Worm (Caenorhabditis elegans) whole organism, young adult: ENCODE results near the gene ZK1058.3.

Experiments
- B0261.1 ChIP-seq: sonication (generic microtip); optimal IDR thresholded peaks from 2 replicates; lab custom pipeline; 2016; ENCODE audit warnings: mild to moderate bottlenecking, missing genetic modification characterization, moderate library complexity, missing compliant biosample characterization
- B0336.3 ChIP-seq: fragments of 200-800 bp; sonication (Bioruptor generic); IDR thresholded peaks from 2 replicates; pipeline ENCODE4 v1.3.6; 2022; ENCODE audit warnings: missing genetic modification characterization, missing compliant biosample characterization
- F10E7.11 ChIP-seq: sonication (generic microtip); optimal IDR thresholded peaks from 2 replicates; lab custom pipeline; 2017; ENCODE audit warnings: mild to moderate bottlenecking, missing genetic modification characterization, moderate library complexity, missing compliant biosample characterization
- F22D6.2 ChIP-seq: sonication (generic microtip); optimal IDR thresholded peaks from 2 replicates; lab custom pipeline; 2016; ENCODE audit warnings: mild to moderate bottlenecking, missing genetic modification characterization, missing compliant biosample characterization
- F39B2.1 ChIP-seq: fragments of 200-800 bp; sonication (Bioruptor generic); IDR thresholded peaks from 2 replicates; pipeline ENCODE4 v1.3.6; 2022; ENCODE audit warnings: missing genetic modification reagents, missing genetic modification characterization, missing compliant biosample characterization
- F57C9.4 ChIP-seq: sonication (generic microtip); optimal IDR thresholded peaks from 2 replicates; lab custom pipeline; 2017; ENCODE audit warnings: mild to moderate bottlenecking, missing genetic modification characterization, missing compliant biosample characterization
- T26A5.8 ChIP-seq: sonication (generic microtip); optimal IDR thresholded peaks from 2 replicates; lab custom pipeline; 2016; ENCODE audit warnings: missing genetic modification characterization, missing compliant biosample characterization
- Y56A3A.18 ChIP-seq: fragments of 200-800 bp; sonication (Bioruptor generic); IDR thresholded peaks from 2 replicates; pipeline ENCODE4 v1.3.6; 2022; ENCODE audit warnings: missing genetic modification reagents, missing genetic modification characterization, missing compliant biosample characterization
- Y95B8A.8 ChIP-seq: fragments of 200-800 bp; sonication (Bioruptor generic); IDR thresholded peaks from 2 replicates; pipeline ENCODE4 v1.3.6; 2022; ENCODE audit warnings: missing genetic modification reagents, missing genetic modification characterization, missing compliant biosample characterization
- ama-1 ChIP-seq, 3 experiments: fragments of 150-350 bp in 1 of 3; sonication (generic microtip) in 2 of 3; optimal IDR thresholded peaks; 2 replicates each; lab custom pipeline; 2014 to 2018; ENCODE audit warnings: missing biosample characterization in 2 of 3, missing genetic modification characterization in 2 of 3, missing genetic modification reagents in 2 of 3
- attf-3 ChIP-seq: fragments of 200-800 bp; sonication (Bioruptor generic); conservative IDR thresholded peaks from 2 replicates; pipeline ENCODE4 v1.3.6; 2022; ENCODE audit warnings: missing genetic modification reagents, missing genetic modification characterization, missing compliant biosample characterization
- cebp-2 ChIP-seq: fragments of 200-800 bp; sonication (Bioruptor generic); IDR thresholded peaks from 2 replicates; pipeline ENCODE4 v1.3.6; 2022; ENCODE audit warnings: missing genetic modification characterization, missing compliant biosample characterization
- ceh-27 ChIP-seq: fragments of 200-800 bp; sonication (Bioruptor generic); optimal IDR thresholded peaks from 2 replicates; lab custom pipeline; 2018; ENCODE audit warnings: mild to moderate bottlenecking, missing genetic modification characterization, moderate library complexity, missing compliant biosample characterization
- ceh-79 ChIP-seq: sonication (generic microtip); optimal IDR thresholded peaks from 2 replicates; lab custom pipeline; 2017; ENCODE audit warnings: mild to moderate bottlenecking, missing genetic modification characterization, missing compliant biosample characterization
- dox-1 ChIP-seq: fragments of 200-800 bp; sonication (Bioruptor generic); IDR thresholded peaks from 2 replicates; pipeline ENCODE4 v1.3.6; 2022; ENCODE audit warnings: missing genetic modification reagents, missing genetic modification characterization, missing compliant biosample characterization
- hlh-12 ChIP-seq: sonication (generic microtip); optimal IDR thresholded peaks from 2 replicates; lab custom pipeline; 2016; ENCODE audit warnings: missing genetic modification characterization, missing compliant biosample characterization
- hmg-1.2 ChIP-seq: fragments of 200-800 bp; sonication (Bioruptor generic); IDR thresholded peaks from 2 replicates; pipeline ENCODE4 v1.3.6; 2022; ENCODE audit warnings: missing genetic modification reagents, missing genetic modification characterization, missing compliant biosample characterization
- let-526 ChIP-seq: fragments of 200-800 bp; sonication (Bioruptor generic); IDR thresholded peaks from 2 replicates; pipeline ENCODE4 v1.3.6; 2022; ENCODE audit warnings: missing genetic modification reagents, missing genetic modification characterization, missing compliant biosample characterization
- lin-35 ChIP-seq, 3 experiments: fragments of 150-350 bp in 2 of 3; sonication (generic microtip) in 1 of 3; optimal IDR thresholded peaks; 2 replicates each; lab custom pipeline; 2014 to 2018; ENCODE audit warnings: missing biosample characterization in 3 of 3, missing genetic modification characterization in 3 of 3, missing genetic modification reagents in 3 of 3
- lin-40 ChIP-seq: sonication (generic microtip); optimal IDR thresholded peaks from 2 replicates; lab custom pipeline; 2016; ENCODE audit warnings: missing genetic modification characterization, mild to moderate bottlenecking, missing compliant biosample characterization, missing genotype, missing genetic modification reagents
- lsl-1 ChIP-seq: fragments of 200-800 bp; sonication (Bioruptor generic); optimal IDR thresholded peaks from 2 replicates; lab custom pipeline; 2018; ENCODE audit warnings: mild to moderate bottlenecking, missing genetic modification characterization, moderate library complexity, missing compliant biosample characterization
- mcd-1 ChIP-seq: fragments of 200-800 bp; sonication (Bioruptor generic); IDR thresholded peaks from 2 replicates; pipeline ENCODE4 v1.3.6; 2022; ENCODE audit warnings: missing genetic modification reagents, missing genetic modification characterization, missing compliant biosample characterization
- mel-28 ChIP-seq: sonication (generic microtip); optimal IDR thresholded peaks from 2 replicates; lab custom pipeline; 2016; ENCODE audit warnings: borderline replicate concordance, mild to moderate bottlenecking, missing genetic modification characterization, missing compliant biosample characterization
- mes-4 ChIP-seq: sonication (generic microtip); optimal IDR thresholded peaks from 2 replicates; lab custom pipeline; 2016; ENCODE audit warnings: missing genotype, missing genetic modification characterization, missing compliant biosample characterization
- nfya-2 ChIP-seq: fragments of 200-800 bp; sonication (Bioruptor generic); IDR thresholded peaks from 2 replicates; pipeline ENCODE4 v1.3.6; 2022; ENCODE audit warnings: missing genetic modification reagents, missing genetic modification characterization, missing compliant biosample characterization
- nhr-179 ChIP-seq: sonication (generic microtip); optimal IDR thresholded peaks from 2 replicates; lab custom pipeline; 2016; ENCODE audit warnings: mild to moderate bottlenecking, missing genetic modification characterization, missing compliant biosample characterization
- nhr-80 ChIP-seq: sonication (generic microtip); optimal IDR thresholded peaks from 2 replicates; lab custom pipeline; 2016; ENCODE audit warnings: missing genetic modification characterization, missing compliant biosample characterization
- rcor-1 ChIP-seq: fragments of 200-800 bp; sonication (Bioruptor generic); IDR thresholded peaks from 2 replicates; pipeline ENCODE4 v1.3.6; 2022; ENCODE audit warnings: missing genetic modification reagents, missing genetic modification characterization, missing compliant biosample characterization
- repo-1 ChIP-seq: sonication (generic microtip); optimal IDR thresholded peaks from 2 replicates; lab custom pipeline; 2017; ENCODE audit warnings: mild to moderate bottlenecking, missing genetic modification characterization, missing compliant biosample characterization
- somi-1 ChIP-seq: fragments of 200-800 bp; sonication (Bioruptor generic); optimal IDR thresholded peaks from 2 replicates; lab custom pipeline; 2018; ENCODE audit warnings: mild to moderate bottlenecking, missing genetic modification characterization, missing compliant biosample characterization
- tbp1 ChIP-seq: fragments of 200-800 bp; sonication (Bioruptor generic); optimal IDR thresholded peaks from 2 replicates; lab custom pipeline; 2018; ENCODE audit warnings: mild to moderate bottlenecking, missing genetic modification characterization, missing compliant biosample characterization
- xnd-1 ChIP-seq: sonication (generic microtip); optimal IDR thresholded peaks from 2 replicates; lab custom pipeline; 2016; ENCODE audit warnings: missing genotype, missing genetic modification reagents, missing genetic modification characterization, missing compliant biosample characterization
- ztf-18 ChIP-seq: sonication (generic microtip); optimal IDR thresholded peaks from 2 replicates; lab custom pipeline; 2016; ENCODE audit warnings: missing genotype, mild to moderate bottlenecking, missing genetic modification characterization, missing compliant biosample characterization
- ztf-22 ChIP-seq: fragments of 200-800 bp; sonication (Bioruptor generic); optimal IDR thresholded peaks from 2 replicates; lab custom pipeline; 2018; ENCODE audit warnings: mild to moderate bottlenecking, missing genetic modification characterization, moderate library complexity, missing compliant biosample characterization
- ztf-25 ChIP-seq: fragments of 200-800 bp; sonication (Bioruptor generic); IDR thresholded peaks from 2 replicates; pipeline ENCODE4 v1.3.6; 2022; ENCODE audit warnings: missing genetic modification reagents, missing genetic modification characterization, missing compliant biosample characterization
- ztf-26 ChIP-seq: sonication (generic microtip); optimal IDR thresholded peaks from 2 replicates; lab custom pipeline; 2017; ENCODE audit warnings: missing genetic modification characterization, missing compliant biosample characterization
- ztf-28 ChIP-seq: fragments of 200-800 bp; sonication (Bioruptor generic); IDR thresholded peaks from 2 replicates; pipeline ENCODE4 v1.3.6; 2022; ENCODE audit warnings: missing genetic modification reagents, missing genetic modification characterization, missing compliant biosample characterization

The ZK1058.3 gene

DNA sequence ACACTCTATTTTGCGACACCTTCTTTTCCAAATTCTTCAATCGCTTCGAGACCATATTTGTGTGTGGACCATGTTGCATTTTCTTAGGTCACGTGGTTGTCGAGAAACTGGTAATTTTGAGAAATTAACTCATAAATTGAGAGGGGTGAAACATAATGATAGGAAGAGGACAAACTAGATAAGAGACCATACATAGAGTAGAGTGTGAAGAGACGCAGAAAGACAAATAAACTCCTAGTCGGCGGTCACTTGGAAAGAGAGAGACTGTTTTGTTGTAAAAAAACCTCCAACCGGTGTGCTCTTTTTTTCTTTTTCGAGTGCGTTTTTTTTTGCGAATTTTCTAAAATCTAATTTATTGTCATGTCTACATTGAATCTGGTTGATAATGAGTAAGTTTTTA, 41.3 kb downstream of the ZK1058.3 start, which contains the start of gene R10E9.3:
Gene R10E9.3, plus strand, starts transcription at position 235 of the 400 bp plus-strand sequence.
- TF ChIP-seq T26A5.8 (tag; lab: Kevin White, UChicago) = no peak
- no peak for TF ChIP-seq mcd-1 (GFP tag; lab: Robert Waterston, UW)
- no peak for TF ChIP-seq ama-1 (optimal IDR thresholded peaks at IDR 0.05; lab: Kevin White, UChicago)
- no peak for TF ChIP-seq ama-1 (GFP tag; optimal IDR thresholded peaks at IDR 0.05; lab: Kevin White, UChicago)
- TF ChIP-seq repo-1 (tag; lab: Kevin White, UChicago) = no peak
- peak; percentile 58 for TF ChIP-seq nhr-80 (tag; lab: Kevin White, UChicago)
- peak; percentile 33; the same call in 1 of the 2 replicates for TF ChIP-seq hmg-1.2 (GFP tag; lab: Robert Waterston, UW)
- TF ChIP-seq B0336.3 (GFP tag; lab: Robert Waterston, UW) = no peak
- TF ChIP-seq cebp-2 (GFP tag; lab: Robert Waterston, UW) = no peak
- no peak for TF ChIP-seq Y95B8A.8
- TF ChIP-seq ztf-26 = no peak
- no peak for TF ChIP-seq mes-4 (tag; lab: Kevin White, UChicago)
- TF ChIP-seq mel-28 = no peak
- no peak for TF ChIP-seq ceh-79
- no peak for TF ChIP-seq Y56A3A.18 (GFP tag; lab: Robert Waterston, UW)
- no peak for TF ChIP-seq rcor-1 (GFP tag; lab: Robert Waterston, UW)

DNA sequence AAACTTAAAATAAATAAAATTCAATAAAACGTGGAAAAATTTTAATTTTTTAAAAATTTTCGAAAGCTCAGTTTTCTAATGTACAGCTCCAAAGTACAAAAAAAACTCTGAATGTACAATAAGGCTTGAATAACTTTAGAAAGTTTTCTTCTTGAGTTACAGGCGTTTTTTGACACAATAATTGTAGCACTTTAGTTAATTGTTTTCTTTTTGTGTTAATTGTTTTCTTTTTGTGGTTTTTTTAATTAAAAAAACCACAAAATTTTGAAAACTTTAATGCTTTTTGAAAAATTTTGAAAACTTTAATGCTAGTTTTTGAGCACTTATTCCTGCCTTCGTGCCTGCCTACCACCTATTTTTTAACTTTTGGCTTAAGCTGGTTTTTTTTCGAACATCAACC, 45.6 kb downstream of the ZK1058.3 start, which contains the start of gene R10E9.2:
Gene R10E9.2, minus strand, starts transcription at position 101 of the 400 bp plus-strand sequence.
- TF ChIP-seq mes-4 (tag; lab: Kevin White, UChicago) (no peak), ztf-18 (tag; lab: Kevin White, UChicago) (no peak)

DNA sequence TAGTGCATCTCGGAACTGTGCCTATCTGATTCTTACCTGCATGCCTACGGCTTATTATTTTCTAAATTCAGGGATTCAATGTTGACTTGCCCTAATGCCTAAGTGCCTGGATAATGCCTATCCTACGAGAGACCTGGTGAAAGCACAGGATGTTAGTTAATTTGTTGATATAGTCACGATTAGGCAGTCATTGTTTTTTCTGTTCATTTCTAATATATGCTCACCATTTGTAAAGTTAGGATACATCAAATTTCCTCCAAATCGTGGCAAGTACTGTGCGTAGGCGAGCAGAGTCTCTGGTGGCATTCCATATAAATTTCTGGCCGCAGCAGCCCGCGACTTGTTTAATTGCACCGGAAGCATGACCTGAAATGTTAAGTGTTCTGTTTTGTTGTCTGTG, 47.5 kb downstream of the ZK1058.3 start:
- TF ChIP-seq nhr-80 (tag; lab: Kevin White, UChicago) = no peak
- TF ChIP-seq B0261.1 = no peak
- TF ChIP-seq somi-1 = no peak
- TF ChIP-seq hlh-12 (tag; lab: Kevin White, UChicago) = no peak
- no peak for TF ChIP-seq nfya-2
- no peak for TF ChIP-seq F57C9.4 (tag; lab: Kevin White, UChicago)
- no peak for TF ChIP-seq F10E7.11 (tag; lab: Kevin White, UChicago)
- TF ChIP-seq lin-40 = no peak
- no peak for TF ChIP-seq ztf-28
- no peak for TF ChIP-seq lsl-1 (GFP tag; lab: Kevin White, UChicago)
- TF ChIP-seq mel-28 = no peak
- no peak for TF ChIP-seq xnd-1 (tag; lab: Kevin White, UChicago)
- no peak for TF ChIP-seq ztf-25 (GFP tag; lab: Robert Waterston, UW)
- no peak for TF ChIP-seq nhr-179 (tag; lab: Kevin White, UChicago)
- TF ChIP-seq dox-1 = no peak
- no peak for TF ChIP-seq attf-3 (GFP tag; lab: Robert Waterston, UW)
- TF ChIP-seq ceh-27 (GFP tag; lab: Kevin White, UChicago) = no peak
- no peak for TF ChIP-seq ztf-22 (GFP tag; lab: Kevin White, UChicago)

DNA sequence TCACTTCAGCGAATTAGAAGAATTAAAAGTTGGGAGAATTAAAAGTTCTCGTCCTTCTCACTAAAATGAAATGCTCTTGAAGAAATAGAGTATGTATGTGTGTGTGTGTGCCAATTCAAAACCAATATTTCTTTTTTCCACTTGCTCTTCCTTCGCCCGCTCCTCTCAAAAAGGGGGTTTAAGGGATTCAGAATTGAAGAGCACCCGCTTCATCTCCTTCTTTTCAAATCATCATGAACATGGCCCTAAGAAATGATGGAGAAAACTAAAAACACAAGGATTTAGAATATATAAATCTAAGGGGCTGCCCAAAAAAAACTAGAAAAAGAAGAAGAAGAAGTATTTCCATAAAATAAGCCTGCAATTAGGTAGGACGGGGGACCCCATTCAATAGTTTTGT, 50.5 kb downstream of the ZK1058.3 start:
- no peak for TF ChIP-seq F39B2.1 (GFP tag; lab: Robert Waterston, UW)
- TF ChIP-seq lin-35 (GFP tag; optimal IDR thresholded peaks at IDR 0.05; lab: Kevin White, UChicago) = no peak
- no peak for TF ChIP-seq tbp1
- no peak for TF ChIP-seq let-526 (GFP tag; lab: Robert Waterston, UW)
- TF ChIP-seq F22D6.2 = no peak
- TF ChIP-seq, all 124 proteins: peak for 0
